Worm (Caenorhabditis elegans) whole organism, young adult: ENCODE data around the gene asb-2.
A peak's percentile ranks its signal among the peaks of the same experiment; 100 is the strongest.

Experiments used
- B0019.2 ChIP-seq: fragments of 200-800 bp; sonication (Bioruptor generic); conservative IDR thresholded peaks from 2 replicates; pipeline ENCODE4 v1.3.6; 2022; ENCODE audit warnings: missing genetic modification reagents, missing genetic modification characterization, missing compliant biosample characterization
- F10E7.11 ChIP-seq: sonication (generic microtip); optimal IDR thresholded peaks from 2 replicates; lab custom pipeline; 2017; ENCODE audit warnings: mild to moderate bottlenecking, missing genetic modification characterization, moderate library complexity, missing compliant biosample characterization
- K11D2.4 ChIP-seq: fragments of 200-800 bp; sonication (Bioruptor generic); IDR thresholded peaks from 2 replicates; pipeline ENCODE4 v1.3.6; 2022; ENCODE audit warnings: missing genetic modification reagents, missing genetic modification characterization, missing compliant biosample characterization
- T07F8.4 ChIP-seq: sonication (generic microtip); optimal IDR thresholded peaks from 2 replicates; lab custom pipeline; 2016; ENCODE audit warnings: mild to moderate bottlenecking, missing genetic modification characterization, moderate library complexity, missing compliant biosample characterization
- Y53G8AR.9 ChIP-seq: fragments of 200-800 bp; sonication (Bioruptor generic); conservative IDR thresholded peaks from 2 replicates; pipeline ENCODE4 v1.3.6; 2022; ENCODE audit warnings: missing genetic modification reagents, missing genetic modification characterization, missing compliant biosample characterization
- Y95B8A.8 ChIP-seq: fragments of 200-800 bp; sonication (Bioruptor generic); IDR thresholded peaks from 2 replicates; pipeline ENCODE4 v1.3.6; 2022; ENCODE audit warnings: missing genetic modification reagents, missing genetic modification characterization, missing compliant biosample characterization
- aptf-2 ChIP-seq: fragments of 200-800 bp; sonication (Bioruptor generic); conservative IDR thresholded peaks from 2 replicates; pipeline ENCODE4 v1.3.6; 2022; ENCODE audit warnings: missing genetic modification reagents, missing genetic modification characterization, missing compliant biosample characterization
- aptf-3 ChIP-seq: fragments of 200-800 bp; sonication (Bioruptor generic); IDR thresholded peaks from 2 replicates; pipeline ENCODE4 v1.3.6; 2022; ENCODE audit warnings: missing genetic modification characterization, missing compliant biosample characterization
- athp-1 ChIP-seq: sonication (generic microtip); optimal IDR thresholded peaks from 2 replicates; lab custom pipeline; 2017; ENCODE audit warnings: mild to moderate bottlenecking, missing genetic modification characterization, missing compliant biosample characterization
- attf-3 ChIP-seq: fragments of 200-800 bp; sonication (Bioruptor generic); conservative IDR thresholded peaks from 2 replicates; pipeline ENCODE4 v1.3.6; 2022; ENCODE audit warnings: missing genetic modification reagents, missing genetic modification characterization, missing compliant biosample characterization
- attf-6 ChIP-seq: fragments of 200-800 bp; sonication (Bioruptor generic); IDR thresholded peaks from 2 replicates; pipeline ENCODE4 v1.3.6; 2022; ENCODE audit warnings: missing genetic modification reagents, missing genetic modification characterization, missing compliant biosample characterization
- bed-1 ChIP-seq: fragments of 200-800 bp; sonication (Bioruptor generic); IDR thresholded peaks from 2 replicates; pipeline ENCODE4 v1.3.6; 2022; ENCODE audit warnings: missing genetic modification reagents, missing genetic modification characterization, missing compliant biosample characterization
- cebp-2 ChIP-seq: fragments of 200-800 bp; sonication (Bioruptor generic); IDR thresholded peaks from 2 replicates; pipeline ENCODE4 v1.3.6; 2022; ENCODE audit warnings: missing genetic modification characterization, missing compliant biosample characterization
- ceh-100 ChIP-seq: fragments of 200-800 bp; sonication (Bioruptor generic); IDR thresholded peaks from 2 replicates; pipeline ENCODE4 v1.3.6; 2022; ENCODE audit warnings: missing genetic modification reagents, missing genetic modification characterization, missing compliant biosample characterization
- ceh-79 ChIP-seq: sonication (generic microtip); optimal IDR thresholded peaks from 2 replicates; lab custom pipeline; 2017; ENCODE audit warnings: mild to moderate bottlenecking, missing genetic modification characterization, missing compliant biosample characterization
- chd-7 ChIP-seq: sonication (generic microtip); optimal IDR thresholded peaks from 2 replicates; lab custom pipeline; 2016; ENCODE audit warnings: mild to moderate bottlenecking, missing genetic modification characterization, moderate library complexity, missing compliant biosample characterization
- die-1 ChIP-seq: sonication (generic microtip); optimal IDR thresholded peaks from 2 replicates; lab custom pipeline; 2016; ENCODE audit warnings: missing genotype, mild to moderate bottlenecking, missing genetic modification characterization, missing compliant biosample characterization
- dpff-1 ChIP-seq: sonication (generic microtip); optimal IDR thresholded peaks from 2 replicates; lab custom pipeline; 2017; ENCODE audit warnings: mild to moderate bottlenecking, missing genetic modification characterization, missing compliant biosample characterization
- dpl-1 ChIP-seq: fragments of 150-350 bp; optimal IDR thresholded peaks from 2 replicates; lab custom pipeline; 2014; ENCODE audit warnings: missing biosample characterization, missing genetic modification reagents, missing genetic modification characterization
- ekl-4 ChIP-seq: fragments of 200-800 bp; sonication (Bioruptor generic); IDR thresholded peaks from 2 replicates; pipeline ENCODE4 v1.3.6; 2022; ENCODE audit warnings: missing genetic modification reagents, missing genetic modification characterization, missing compliant biosample characterization
- ets-4 ChIP-seq: fragments of 200-800 bp; sonication (Bioruptor generic); optimal IDR thresholded peaks from 2 replicates; lab custom pipeline; 2018; ENCODE audit warnings: mild to moderate bottlenecking, missing genetic modification characterization, missing compliant biosample characterization
- hmg-1.2 ChIP-seq: fragments of 200-800 bp; sonication (Bioruptor generic); IDR thresholded peaks from 2 replicates; pipeline ENCODE4 v1.3.6; 2022; ENCODE audit warnings: missing genetic modification reagents, missing genetic modification characterization, missing compliant biosample characterization
- let-607 ChIP-seq, 2 experiments: fragments of 200-800 bp in 1 of 2; sonication (Bioruptor generic) in 1 of 2; sonication (generic microtip) in 1 of 2; optimal IDR thresholded peaks; 2 replicates each; lab custom pipeline; 2016 to 2018; ENCODE audit warnings: mild to moderate bottlenecking in 2 of 2, missing compliant biosample characterization in 2 of 2, missing genetic modification characterization in 2 of 2, moderate library complexity in 2 of 2, missing genotype in 1 of 2
- lin-26 ChIP-seq: fragments of 200-800 bp; sonication (Bioruptor generic); IDR thresholded peaks from 2 replicates; pipeline ENCODE4 v1.3.6; 2022; ENCODE audit warnings: missing genetic modification reagents, missing genetic modification characterization, missing compliant biosample characterization
- lin-35 ChIP-seq, 3 experiments: fragments of 150-350 bp in 2 of 3; sonication (generic microtip) in 1 of 3; optimal IDR thresholded peaks; 2 replicates each; lab custom pipeline; 2014 to 2018; ENCODE audit warnings: missing biosample characterization in 3 of 3, missing genetic modification characterization in 3 of 3, missing genetic modification reagents in 3 of 3
- lir-1 ChIP-seq: fragments of 200-800 bp; sonication (Bioruptor generic); conservative IDR thresholded peaks from 2 replicates; pipeline ENCODE4 v1.3.6; 2022; ENCODE audit warnings: missing genetic modification reagents, missing genetic modification characterization, missing compliant biosample characterization
- madf-10 ChIP-seq: sonication (generic microtip); optimal IDR thresholded peaks from 2 replicates; lab custom pipeline; 2016; ENCODE audit warnings: mild to moderate bottlenecking, missing genetic modification characterization, missing compliant biosample characterization
- mes-4 ChIP-seq: sonication (generic microtip); optimal IDR thresholded peaks from 2 replicates; lab custom pipeline; 2016; ENCODE audit warnings: missing genotype, missing genetic modification characterization, missing compliant biosample characterization
- nhr-90 ChIP-seq: sonication (generic microtip); optimal IDR thresholded peaks from 2 replicates; lab custom pipeline; 2016; ENCODE audit warnings: missing genotype, mild to moderate bottlenecking, missing genetic modification characterization, missing compliant biosample characterization
- rpc-1 ChIP-seq, 2 experiments: fragments of 150-350 bp in 1 of 2; sonication (generic microtip) in 1 of 2; optimal IDR thresholded peaks; 2 replicates each; lab custom pipeline; 2014 to 2018; ENCODE audit warnings: missing biosample characterization in 1 of 2, missing genetic modification characterization in 1 of 2, missing genetic modification reagents in 1 of 2, missing genotype in 1 of 2
- sdz-38 ChIP-seq: sonication (generic microtip); optimal IDR thresholded peaks from 2 replicates; lab custom pipeline; 2016; ENCODE audit warnings: missing genotype, missing genetic modification characterization, missing compliant biosample characterization
- snpc-4 ChIP-seq, 5 experiments: fragments of 150-350 bp in 1 of 5; sonication (generic microtip) in 4 of 5; optimal IDR thresholded peaks; 2 replicates each; lab custom pipeline; 2014 to 2018; ENCODE audit warnings: missing genetic modification characterization in 5 of 5, missing biosample characterization in 3 of 5, antibody characterized with exemption in 2 of 5, mild to moderate bottlenecking in 2 of 5, missing compliant biosample characterization in 2 of 5, missing genotype in 2 of 5, moderate library complexity in 2 of 5, missing genetic modification reagents in 1 of 5
- tlf-1 ChIP-seq: fragments of 200-800 bp; sonication (Bioruptor generic); optimal IDR thresholded peaks from 2 replicates; lab custom pipeline; 2018; ENCODE audit warnings: mild to moderate bottlenecking, missing genetic modification characterization, missing compliant biosample characterization
- unc-62 ChIP-seq: fragments of 150-350 bp; optimal IDR thresholded peaks from 2 replicates; lab custom pipeline; 2014; ENCODE audit warnings: missing biosample characterization, missing genetic modification reagents, missing genetic modification characterization
- xnd-1 ChIP-seq: sonication (generic microtip); optimal IDR thresholded peaks from 2 replicates; lab custom pipeline; 2016; ENCODE audit warnings: missing genotype, missing genetic modification reagents, missing genetic modification characterization, missing compliant biosample characterization
- zfh-2 ChIP-seq: fragments of 200-800 bp; sonication (Bioruptor generic); conservative IDR thresholded peaks from 2 replicates; pipeline ENCODE4 v1.3.6; 2022; ENCODE audit warnings: missing genetic modification reagents, missing genetic modification characterization, missing compliant biosample characterization
- ztf-18 ChIP-seq: sonication (generic microtip); optimal IDR thresholded peaks from 2 replicates; lab custom pipeline; 2016; ENCODE audit warnings: missing genotype, mild to moderate bottlenecking, missing genetic modification characterization, missing compliant biosample characterization
- ztf-22 ChIP-seq: fragments of 200-800 bp; sonication (Bioruptor generic); optimal IDR thresholded peaks from 2 replicates; lab custom pipeline; 2018; ENCODE audit warnings: mild to moderate bottlenecking, missing genetic modification characterization, moderate library complexity, missing compliant biosample characterization
- ztf-26 ChIP-seq: sonication (generic microtip); optimal IDR thresholded peaks from 2 replicates; lab custom pipeline; 2017; ENCODE audit warnings: missing genetic modification characterization, missing compliant biosample characterization
- ztf-28 ChIP-seq: fragments of 200-800 bp; sonication (Bioruptor generic); IDR thresholded peaks from 2 replicates; pipeline ENCODE4 v1.3.6; 2022; ENCODE audit warnings: missing genetic modification reagents, missing genetic modification characterization, missing compliant biosample characterization
- ztf-6 ChIP-seq: fragments of 200-800 bp; sonication (Bioruptor generic); IDR thresholded peaks from 2 replicates; pipeline ENCODE4 v1.3.6; 2022; ENCODE audit warnings: missing genetic modification reagents, missing genetic modification characterization, missing compliant biosample characterization

asb-2 gene

ce11 chrX:4469297-4469816 lies at the start of gene asb-2 (continued):
- TF ChIP-seq ceh-79 (no peak), chd-7 (tag; lab: Kevin White, UChicago) (no peak), attf-3 (peak; percentile 94), xnd-1 (no peak), dpff-1 (tag; lab: Kevin White, UChicago) (no peak), ztf-6 (no peak), snpc-4 (GFP tag; optimal IDR thresholded peaks at IDR 0.05; lab: Kevin White, UChicago) (no peak), snpc-4 (tag; optimal IDR thresholded peaks at IDR 0.05; lab: Kevin White, UChicago) (peak in 2 of 4 experiments; percentile 36 to 74), F10E7.11 (tag; lab: Kevin White, UChicago) (no peak), aptf-2 (GFP tag; lab: Robert Waterston, UW) (no peak), let-607 (tag; optimal IDR thresholded peaks at IDR 0.05; lab: Kevin White, UChicago) (peak in 1 of 2 experiments; percentile 46), lin-26 (GFP tag; lab: Robert Waterston, UW) (no peak), ceh-100 (GFP tag; lab: Robert Waterston, UW) (no peak), ets-4 (GFP tag; lab: Kevin White, UChicago) (no peak), tlf-1 (no peak), lir-1 (GFP tag; lab: Robert Waterston, UW) (no peak), nhr-90 (no peak), aptf-3 (GFP tag; lab: Robert Waterston, UW) (no peak), sdz-38 (no peak)
- TF ChIP-seq, all 124 proteins: peak for 21

DNA sequence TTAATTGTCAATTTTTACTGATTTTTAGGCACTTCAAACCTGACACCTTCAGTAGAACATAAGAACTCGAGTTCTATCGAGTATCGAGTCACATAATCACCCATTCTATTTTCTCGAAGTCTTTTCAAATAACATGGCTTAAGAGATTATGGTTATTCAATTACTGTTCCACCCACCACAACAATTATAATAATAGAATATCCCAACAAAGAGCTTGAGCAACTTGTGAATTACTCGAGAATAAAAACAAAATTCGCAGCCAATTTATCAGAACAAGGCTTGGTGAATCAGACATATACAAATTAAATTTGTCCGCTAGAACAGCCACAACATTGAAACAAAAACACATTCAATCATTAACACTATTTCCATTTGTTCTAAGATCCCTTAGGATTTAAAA lies 45.3 kb upstream of the asb-2 start:
- TF ChIP-seq ceh-79 (no peak), madf-10 (no peak), hmg-1.2 (no peak), B0019.2 (GFP tag; lab: Robert Waterston, UW) (no peak), chd-7 (tag; lab: Kevin White, UChicago) (no peak), unc-62 (GFP tag; lab: Kevin White, UChicago) (no peak), ekl-4 (GFP tag; lab: Robert Waterston, UW) (no peak), T07F8.4 (tag; lab: Kevin White, UChicago) (no peak), aptf-2 (GFP tag; lab: Robert Waterston, UW) (no peak)

- no peak for TF ChIP-seq cebp-2 (GFP tag; lab: Robert Waterston, UW)
- TF ChIP-seq dpl-1, result no peak
- no peak for TF ChIP-seq die-1
- no peak for TF ChIP-seq Y53G8AR.9
- no peak for TF ChIP-seq rpc-1 (optimal IDR thresholded peaks at IDR 0.05; lab: Kevin White, UChicago)
- no peak for TF ChIP-seq rpc-1 (tag; optimal IDR thresholded peaks at IDR 0.05; lab: Kevin White, UChicago)
- no peak for TF ChIP-seq athp-1
- no peak for TF ChIP-seq mes-4 (tag; lab: Kevin White, UChicago)
- TF ChIP-seq K11D2.4 (GFP tag; lab: Robert Waterston, UW), result no peak
- no peak for TF ChIP-seq ztf-18 (tag; lab: Kevin White, UChicago)
- TF ChIP-seq Y95B8A.8 (GFP tag; lab: Robert Waterston, UW), result no peak
- no peak for TF ChIP-seq xnd-1
- no peak for TF ChIP-seq zfh-2 (GFP tag; lab: Robert Waterston, UW)
- TF ChIP-seq ztf-28 (GFP tag; lab: Robert Waterston, UW), result no peak
- TF ChIP-seq bed-1 (GFP tag; lab: Robert Waterston, UW), result no peak
- TF ChIP-seq ztf-22 (GFP tag; lab: Kevin White, UChicago), result no peak
- no peak for TF ChIP-seq unc-62 (GFP tag; lab: Kevin White, UChicago)
- TF ChIP-seq lin-35 (GFP tag; optimal IDR thresholded peaks at IDR 0.05; lab: Kevin White, UChicago), result no peak
- TF ChIP-seq ztf-26 (tag; lab: Kevin White, UChicago), result no peak
- no peak for TF ChIP-seq attf-6 (GFP tag; lab: Robert Waterston, UW)
Measured at ce11 chrX:4426496-4426895, 43.1 kb upstream of the asb-2 start.
